Fruit fly (Drosophila melanogaster) whole organism, larva: ENCODE results near the gene CG14377.
A peak's percentile ranks its signal among the peaks of the same experiment; 100 is the strongest.

Experiments
- noc ChIP-seq: fragments of 200-800 bp; sonication (Bioruptor generic); optimal IDR thresholded peaks from 3 replicates; lab custom pipeline; 2019; ENCODE audit warnings: missing biosample characterization, mild to moderate bottlenecking, missing genetic modification characterization, moderate library complexity

CG14377 gene

dm6 chr3R:13381744-13382435 is 15.7 kb upstream of the CG14377 start, which contains the start of the genes mRpS21 and Droj2:
Gene mRpS21, minus strand, starts transcription at chr3R:13381809.
Gene Droj2, plus strand, starts transcription at chr3R:13382106.
- peak; percentile 32 for TF ChIP-seq noc (tag; lab: Kevin White, UChicago)

- peak; percentile 1 for TF ChIP-seq noc (tag; lab: Kevin White, UChicago)
Measured at dm6 chr3R:13382656-13383142, 14.9 kb upstream of the CG14377 start.

- TF ChIP-seq noc (tag; lab: Kevin White, UChicago), result no peak
Measured at dm6 chr3R:13385105-13385504, 12.5 kb upstream of the CG14377 start.

- TF ChIP-seq noc (tag; lab: Kevin White, UChicago), result no peak
Measured at dm6 chr3R:13388160-13388870, 9.3 kb upstream of the CG14377 start, which contains the start of gene CG9799. Gene CG9799, minus strand, starts transcription at chr3R:13388709.

dm6 chr3R:13390490-13390889 is 7.1 kb upstream of the CG14377 start:
- TF ChIP-seq noc (tag; lab: Kevin White, UChicago), result no peak

- TF ChIP-seq noc (tag; lab: Kevin White, UChicago), result no peak
Measured at dm6 chr3R:13393009-13393408, 4.6 kb upstream of the CG14377 start.

dm6 chr3R:13395133-13395532 is 2.5 kb upstream of the CG14377 start, which contains the start of gene CCHa2:
Gene CCHa2, minus strand, starts transcription at chr3R:13395197.
- TF ChIP-seq noc (tag; lab: Kevin White, UChicago), result no peak

dm6 chr3R:13397040-13397439 is 595 bp upstream of the CG14377 start, which contains the start of gene CG14374:
Gene CG14374, minus strand, starts transcription at chr3R:13397140.
- TF ChIP-seq noc (tag; lab: Kevin White, UChicago), result no peak

dm6 chr3R:13400902-13401721 is 3.5 kb downstream of the CG14377 start:
- TF ChIP-seq noc (tag; lab: Kevin White, UChicago), result peak; percentile 94

- TF ChIP-seq noc (tag; lab: Kevin White, UChicago), result no peak
Measured at dm6 chr3R:13401722-13402296, 4.2 kb downstream of the CG14377 start, which contains the start of gene GILT1. Gene GILT1, minus strand, starts transcription at chr3R:13401862.

dm6 chr3R:13403032-13403459 is 5.4 kb downstream of the CG14377 start, which contains the start of gene Dpm3:
Gene Dpm3, minus strand, starts transcription at chr3R:13403051.
- no peak for TF ChIP-seq noc (tag; lab: Kevin White, UChicago)

- no peak for TF ChIP-seq noc (tag; lab: Kevin White, UChicago)
Measured at dm6 chr3R:13404841-13405441, 7.3 kb downstream of the CG14377 start, which contains the start of gene yellow-e3. Gene yellow-e3, minus strand, starts transcription at chr3R:13404870.

dm6 chr3R:13406898-13407297 is 9.3 kb downstream of the CG14377 start, which contains the start of gene yellow-e2:
Gene yellow-e2, minus strand, starts transcription at chr3R:13406998.
- no peak for TF ChIP-seq noc (tag; lab: Kevin White, UChicago)

dm6 chr3R:13412704-13413103 is 15.1 kb downstream of the CG14377 start:
- TF ChIP-seq noc (tag; lab: Kevin White, UChicago), result no peak
